Fruit fly (Drosophila melanogaster) whole organism, embryonic: Measurements from ENCODE around the gene mib1.
A peak's percentile ranks its signal among the peaks of the same experiment; 100 is the strongest.

Source experiments
- Adf1 ChIP-seq: fragments of 200-800 bp; sonication (Bioruptor generic); IDR thresholded peaks from 2 replicates; pipeline ENCODE4 v1.3.6; 2022; ENCODE audit warnings: missing biosample characterization, missing genetic modification characterization
- CG10654 ChIP-seq: fragments of 200-800 bp; sonication (Bioruptor generic); optimal IDR thresholded peaks from 2 replicates; lab custom pipeline; 2016; ENCODE audit warnings: missing biosample characterization, missing genetic modification characterization
- CG10979 ChIP-seq: fragments of 200-800 bp; sonication (Bioruptor generic); optimal IDR thresholded peaks from 2 replicates; lab custom pipeline; 2018; ENCODE audit warnings: missing biosample characterization, mild to moderate bottlenecking, missing genetic modification characterization, moderate library complexity
- CG11695 ChIP-seq: fragments of 200-800 bp; sonication (Bioruptor generic); IDR thresholded peaks from 3 replicates; pipeline ENCODE4 v1.3.6; 2022; ENCODE audit warnings: missing biosample characterization, missing genetic modification characterization
- CG12659 ChIP-seq: fragments of 200-800 bp; sonication (Bioruptor generic); optimal IDR thresholded peaks from 3 replicates; lab custom pipeline; 2017; ENCODE audit warnings: mild to moderate bottlenecking, missing biosample characterization, missing genetic modification reagents, missing genetic modification characterization
- CG13775 ChIP-seq: fragments of 200-800 bp; sonication (Bioruptor generic); optimal IDR thresholded peaks from 3 replicates; lab custom pipeline; 2017; ENCODE audit warnings: missing biosample characterization, mild to moderate bottlenecking, missing genetic modification characterization
- CG15514 ChIP-seq: fragments of 200-800 bp; sonication (Bioruptor generic); optimal IDR thresholded peaks from 3 replicates; lab custom pipeline; 2017; ENCODE audit warnings: missing biosample characterization, missing genetic modification characterization, mild to moderate bottlenecking, moderate library complexity, missing genetic modification reagents
- CG17359 ChIP-seq: fragments of 200-800 bp; sonication (Bioruptor generic); optimal IDR thresholded peaks from 3 replicates; lab custom pipeline; 2018; ENCODE audit warnings: missing biosample characterization, mild to moderate bottlenecking, missing genetic modification characterization, moderate library complexity
- CG18476 ChIP-seq: fragments of 200-800 bp; sonication (Bioruptor generic); optimal IDR thresholded peaks from 2 replicates; lab custom pipeline; 2016; ENCODE audit warnings: missing biosample characterization, mild to moderate bottlenecking, missing genetic modification characterization
- CG2889 ChIP-seq: fragments of 200-800 bp; sonication (Bioruptor generic); IDR thresholded peaks from 3 replicates; pipeline ENCODE4 v1.3.6; 2022; ENCODE audit warnings: missing biosample characterization, missing genetic modification characterization
- CG32532 ChIP-seq: fragments of 200-800 bp; sonication (Bioruptor generic); IDR thresholded peaks from 2 replicates; pipeline ENCODE4 v1.3.6; 2022; ENCODE audit warnings: missing biosample characterization, missing genetic modification characterization
- CG4360 ChIP-seq: fragments of 200-800 bp; sonication (Bioruptor generic); IDR thresholded peaks from 2 replicates; pipeline ENCODE4 v1.3.6; 2022; ENCODE audit warnings: missing biosample characterization, missing genetic modification characterization
- CG4854 ChIP-seq: fragments of 200-800 bp; sonication (Bioruptor generic); optimal IDR thresholded peaks from 2 replicates; lab custom pipeline; 2016; ENCODE audit warnings: missing biosample characterization, missing genetic modification characterization, inconsistent platforms
- CG7839 ChIP-seq: fragments of 200-800 bp; sonication (Bioruptor generic); optimal IDR thresholded peaks from 3 replicates; lab custom pipeline; 2018; ENCODE audit warnings: missing biosample characterization, mild to moderate bottlenecking, missing genetic modification characterization, moderate library complexity
- CG8388 ChIP-seq: fragments of 200-800 bp; sonication (Bioruptor generic); optimal IDR thresholded peaks from 2 replicates; lab custom pipeline; 2019; ENCODE audit warnings: missing biosample characterization, mild to moderate bottlenecking, missing genetic modification characterization, moderate library complexity
- CoRest ChIP-seq: fragments of 200-800 bp; sonication (Bioruptor generic); optimal IDR thresholded peaks from 3 replicates; lab custom pipeline; 2018; ENCODE audit warnings: missing biosample characterization, mild to moderate bottlenecking, missing genetic modification characterization, moderate library complexity
- Dek ChIP-seq: fragments of 200-800 bp; sonication (Bioruptor generic); optimal IDR thresholded peaks from 3 replicates; lab custom pipeline; 2019; ENCODE audit warnings: missing biosample characterization, mild to moderate bottlenecking, missing genetic modification characterization, moderate library complexity
- Dp ChIP-seq: fragments of 200-800 bp; sonication (Bioruptor generic); optimal IDR thresholded peaks from 2 replicates; lab custom pipeline; 2018; ENCODE audit warnings: missing biosample characterization, mild to moderate bottlenecking, missing genetic modification characterization, moderate library complexity
- Fer3 ChIP-seq: fragments of 200-800 bp; sonication (Bioruptor generic); optimal IDR thresholded peaks from 2 replicates; lab custom pipeline; 2018; ENCODE audit warnings: missing biosample characterization, mild to moderate bottlenecking, missing genetic modification characterization, moderate library complexity
- Mrtf ChIP-seq: fragments of 200-800 bp; sonication (Bioruptor generic); IDR thresholded peaks from 3 replicates; pipeline ENCODE4 v1.3.6; 2022; ENCODE audit warnings: missing biosample characterization, missing genetic modification characterization
- Poxn ChIP-seq: fragments of 200-800 bp; sonication (Bioruptor generic); IDR thresholded peaks from 2 replicates; pipeline ENCODE4 v1.3.6; 2022; ENCODE audit warnings: missing biosample characterization, missing genetic modification characterization
- Ptx1 ChIP-seq: fragments of 200-800 bp; sonication (Bioruptor generic); IDR thresholded peaks from 2 replicates; pipeline ENCODE4 v1.3.6; 2022; ENCODE audit warnings: missing biosample characterization, missing genetic modification characterization
- Rfx ChIP-seq: fragments of 200-800 bp; sonication (Bioruptor generic); IDR thresholded peaks from 2 replicates; pipeline ENCODE4 v1.3.6; 2022; ENCODE audit warnings: missing biosample characterization, missing genetic modification characterization
- Sox100B ChIP-seq: fragments of 200-800 bp; sonication (Bioruptor generic); optimal IDR thresholded peaks from 3 replicates; lab custom pipeline; 2018; ENCODE audit warnings: missing biosample characterization, mild to moderate bottlenecking, missing genetic modification characterization
- abd-A ChIP-seq: fragments of 200-800 bp; sonication (Bioruptor generic); optimal IDR thresholded peaks from 3 replicates; lab custom pipeline; 2019; ENCODE audit warnings: missing biosample characterization, mild to moderate bottlenecking, missing genetic modification characterization, moderate library complexity
- bab2 ChIP-seq: fragments of 200-800 bp; sonication (Bioruptor generic); optimal IDR thresholded peaks from 2 replicates; lab custom pipeline; 2016; ENCODE audit warnings: missing biosample characterization, missing genetic modification characterization
- caup ChIP-seq: fragments of 200-800 bp; sonication (Bioruptor generic); optimal IDR thresholded peaks from 3 replicates; lab custom pipeline; 2017; ENCODE audit warnings: missing biosample characterization, mild to moderate bottlenecking, missing genetic modification characterization, moderate library complexity; ENCODE audit not compliant: severe bottlenecking
- chinmo ChIP-seq: fragments of 200-800 bp; sonication (Bioruptor generic); IDR thresholded peaks from 4 replicates; pipeline ENCODE4 v1.3.6; 2022; ENCODE audit warnings: missing biosample characterization, missing genetic modification characterization; ENCODE audit not compliant: partially characterized antibody
- danr ChIP-seq: fragments of 200-800 bp; sonication (Bioruptor generic); IDR thresholded peaks from 2 replicates; pipeline ENCODE4 v1.3.6; 2022; ENCODE audit warnings: missing biosample characterization, missing genetic modification characterization
- esg ChIP-seq: fragments of 200-800 bp; sonication (Bioruptor generic); conservative IDR thresholded peaks from 2 replicates; pipeline ENCODE4 v1.3.6; 2022; ENCODE audit warnings: missing biosample characterization, missing genetic modification characterization
- gsb-n ChIP-seq: fragments of 200-800 bp; sonication (Bioruptor generic); optimal IDR thresholded peaks from 3 replicates; lab custom pipeline; 2018; ENCODE audit warnings: missing biosample characterization, mild to moderate bottlenecking, missing genetic modification characterization
- kni ChIP-seq: fragments of 200-800 bp; sonication (Bioruptor generic); optimal IDR thresholded peaks from 3 replicates; lab custom pipeline; 2017; ENCODE audit warnings: mild to moderate bottlenecking, missing biosample characterization, missing genetic modification reagents, missing genetic modification characterization
- lbe ChIP-seq: fragments of 200-800 bp; sonication (Bioruptor generic); optimal IDR thresholded peaks from 2 replicates; lab custom pipeline; 2016; ENCODE audit warnings: missing biosample characterization, mild to moderate bottlenecking, missing genetic modification characterization
- lola ChIP-seq, 3 experiments: fragments of >200 bp in 2 of 3; fragments of 200-800 bp in 1 of 3; sonication (Bioruptor generic) in 1 of 3; optimal IDR thresholded peaks; 2 replicates each; lab custom pipeline; 2017 to 2019; ENCODE audit warnings: missing biosample characterization in 3 of 3, missing genetic modification characterization in 3 of 3, mild to moderate bottlenecking in 1 of 3, moderate library complexity in 1 of 3
- lov ChIP-seq, 2 experiments: fragments of 200-800 bp in 1 of 2; fragments of >200 bp in 1 of 2; sonication (Bioruptor generic) in 1 of 2; IDR thresholded peaks in 1 of 2; optimal IDR thresholded peaks in 1 of 2; 2 replicates in 1 of 2; 3 replicates in 1 of 2; pipeline versions ENCODE4 v1.3.6 to Lab custom; 2017 to 2022; ENCODE audit warnings: missing biosample characterization in 1 of 2, missing genetic modification characterization in 1 of 2
- p53 ChIP-seq: fragments of 200-800 bp; sonication (Bioruptor generic); optimal IDR thresholded peaks from 2 replicates; lab custom pipeline; 2016; ENCODE audit warnings: missing biosample characterization, missing genetic modification characterization
- pan ChIP-seq, 4 experiments: fragments of >200 bp in 3 of 4; fragments of 200-800 bp in 1 of 4; sonication (Bioruptor generic) in 1 of 4; optimal IDR thresholded peaks in 3 of 4; IDR thresholded peaks in 1 of 4; 2 replicates each; pipeline versions ENCODE4 v1.3.6 to Lab custom; 2017 to 2022; ENCODE audit warnings: missing biosample characterization in 2 of 4, missing genetic modification characterization in 2 of 4, mixed read lengths in 1 of 4
- prd ChIP-seq, 3 experiments: fragments of >200 bp in 2 of 3; fragments of 200-800 bp in 1 of 3; sonication (Bioruptor generic) in 1 of 3; optimal IDR thresholded peaks in 2 of 3; IDR thresholded peaks in 1 of 3; 2 replicates in 2 of 3; 3 replicates in 1 of 3; pipeline versions ENCODE4 v1.3.6 to Lab custom; 2017 to 2022; ENCODE audit warnings: missing biosample characterization in 1 of 3, missing genetic modification characterization in 1 of 3
- psq ChIP-seq: fragments of 200-800 bp; sonication (Bioruptor generic); optimal IDR thresholded peaks from 2 replicates; lab custom pipeline; 2017; ENCODE audit warnings: missing biosample characterization, missing genetic modification characterization
- slbo ChIP-seq: fragments of 200-800 bp; sonication (Bioruptor generic); IDR thresholded peaks from 2 replicates; pipeline ENCODE4 v1.3.6; 2022; ENCODE audit warnings: missing biosample characterization, missing genetic modification characterization
- so ChIP-seq: fragments of 200-800 bp; sonication (Bioruptor generic); IDR thresholded peaks from 3 replicates; pipeline ENCODE4 v1.3.6; 2022; ENCODE audit warnings: missing biosample characterization, missing genetic modification characterization
- sqz ChIP-seq: fragments of 200-800 bp; sonication (Bioruptor generic); optimal IDR thresholded peaks from 3 replicates; lab custom pipeline; 2018; ENCODE audit warnings: missing biosample characterization, mild to moderate bottlenecking, missing genetic modification characterization
- sug ChIP-seq: fragments of 200-800 bp; optimal IDR thresholded peaks from 2 replicates; lab custom pipeline; 2019; ENCODE audit warnings: missing biosample characterization, mild to moderate bottlenecking, missing genetic modification characterization, moderate library complexity
- tgo ChIP-seq: fragments of 200-800 bp; sonication (Bioruptor generic); IDR thresholded peaks from 3 replicates; pipeline ENCODE4 v1.3.6; 2022; ENCODE audit warnings: missing biosample characterization, missing genetic modification characterization
- tio ChIP-seq: fragments of 200-800 bp; sonication (Bioruptor generic); optimal IDR thresholded peaks from 2 replicates; lab custom pipeline; 2017; ENCODE audit warnings: missing biosample characterization, missing genetic modification characterization, inconsistent platforms
- zen ChIP-seq: fragments of 200-800 bp; sonication (Bioruptor generic); optimal IDR thresholded peaks from 3 replicates; lab custom pipeline; 2018; ENCODE audit warnings: missing biosample characterization, mild to moderate bottlenecking, missing genetic modification characterization, moderate library complexity

The mib1 gene

DNA sequence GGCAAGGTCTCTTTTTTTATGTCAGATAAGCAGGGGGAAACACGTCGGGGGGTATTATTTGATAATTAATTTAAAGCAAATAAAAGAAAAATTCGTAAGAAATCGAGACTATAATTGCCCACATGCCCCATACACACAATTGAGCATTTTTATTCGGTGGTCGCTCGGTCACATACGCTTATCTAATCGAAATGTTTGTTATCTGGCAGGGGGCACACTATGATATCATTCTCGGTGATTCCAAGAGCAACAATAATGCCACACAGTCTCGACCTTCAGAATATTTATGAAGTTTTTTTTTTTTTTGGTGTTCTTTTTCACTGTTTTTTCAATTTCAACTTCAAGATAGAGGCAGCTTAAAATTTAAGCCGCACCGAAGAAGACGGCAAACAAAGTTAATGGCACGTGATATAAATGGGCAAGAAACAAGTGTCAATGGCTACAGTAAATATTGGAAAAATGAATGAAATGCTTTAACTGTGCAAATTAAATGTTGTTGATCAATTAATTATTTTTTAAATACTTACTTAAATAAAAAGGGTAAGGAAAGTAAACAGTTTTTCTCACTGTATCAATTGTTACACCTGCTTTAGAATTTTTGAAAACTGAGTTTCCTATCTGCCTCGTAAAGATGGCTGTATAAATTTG, 12.1 kb downstream of the mib1 start (continued):
- TF ChIP-seq pan (optimal IDR thresholded peaks at IDR 0.05; lab: Kevin White, UChicago): no peak
- TF ChIP-seq pan (GFP tag; optimal IDR thresholded peaks at IDR 0.05 in 1 of 2, IDR thresholded peaks at IDR 0.05 in 1 of 2): peak in 1 of 2 experiments; percentile 67
- peak; percentile 29 for TF ChIP-seq tio (GFP tag; lab: Kevin White, UChicago)
- TF ChIP-seq abd-A (tag; lab: Kevin White, UChicago): no peak
- no peak for TF ChIP-seq prd (optimal IDR thresholded peaks at IDR 0.05; lab: Kevin White, UChicago)
- peak; percentile 68; the same call in 1 of the 3 replicates for TF ChIP-seq prd (GFP tag; IDR thresholded peaks at IDR 0.05; lab: Robert Waterston, UW)
- peak; percentile 30 for TF ChIP-seq CG12659 (GFP tag; lab: Kevin White, UChicago)
- TF ChIP-seq CG32532 (GFP tag; lab: Robert Waterston, UW): peak; percentile 64; the same call in 1 of the 2 replicates
- no peak; the same call in 2 of the 3 replicates for TF ChIP-seq Mrtf (GFP tag; lab: Robert Waterston, UW)
- TF ChIP-seq CG10979 (tag; lab: Kevin White, UChicago): peak; percentile 35
- no peak for TF ChIP-seq danr
- peak; percentile 64 for TF ChIP-seq caup (GFP tag; lab: Kevin White, UChicago)
- 0 out of 2 replicates have a peak, but pooled peaks have one; percentile 19 for TF ChIP-seq CG4360 (GFP tag; lab: Robert Waterston, UW)
- TF ChIP-seq lbe (GFP tag; lab: Kevin White, UChicago): no peak
- peak; percentile 97 for TF ChIP-seq sug (tag; lab: Kevin White, UChicago)
- no peak; the same call in none of the 2 replicates for TF ChIP-seq Ptx1
- no peak for TF ChIP-seq Dp
- peak; percentile 79 for TF ChIP-seq slbo
- TF ChIP-seq Fer3: peak; percentile 53
- peak; percentile 50 for TF ChIP-seq bab2 (GFP tag; lab: Kevin White, UChicago)
- TF ChIP-seq CG7839 (tag; lab: Kevin White, UChicago): peak; percentile 55
- TF ChIP-seq Dek (tag; lab: Kevin White, UChicago): peak; percentile 23
- TF ChIP-seq Sox100B (GFP tag; lab: Kevin White, UChicago): peak; percentile 30
- TF ChIP-seq so (GFP tag; lab: Robert Waterston, UW): peak; percentile 61; the same call in 2 of the 3 replicates
- peak; percentile 39; the same call in 1 of the 2 replicates for TF ChIP-seq Poxn (GFP tag; lab: Robert Waterston, UW)
- peak; percentile 36; the same call in 1 of the 2 replicates for TF ChIP-seq Adf1
- TF ChIP-seq CG13775 (GFP tag; lab: Kevin White, UChicago): peak; percentile 9
- TF ChIP-seq kni (GFP tag; lab: Kevin White, UChicago): no peak
- peak; percentile 41 for TF ChIP-seq CG18476 (GFP tag; lab: Kevin White, UChicago)
- peak; percentile 56; the same call in 1 of the 3 replicates for TF ChIP-seq CG11695 (GFP tag; lab: Robert Waterston, UW)
- peak; percentile 51 for TF ChIP-seq CG15514 (GFP tag; lab: Kevin White, UChicago)
- peak; percentile 1 for TF ChIP-seq psq (GFP tag; lab: Kevin White, UChicago)
- TF ChIP-seq CG2889 (GFP tag; lab: Robert Waterston, UW): 0 out of 3 replicates have a peak, but pooled peaks have one; percentile 35
- peak; percentile 85 for TF ChIP-seq sqz (GFP tag; lab: Kevin White, UChicago)
- peak; percentile 9 for TF ChIP-seq CG10654
- peak; percentile 70; the same call in 1 of the 2 replicates for TF ChIP-seq Rfx (GFP tag; lab: Robert Waterston, UW)
- peak; percentile 85; the same call in 3 of the 4 replicates for TF ChIP-seq chinmo (GFP tag; lab: Robert Waterston, UW)
- TF ChIP-seq CG4854 (GFP tag; lab: Kevin White, UChicago): peak; percentile 14
- no peak for TF ChIP-seq zen
- TF ChIP-seq esg (GFP tag; lab: Robert Waterston, UW): 0 out of 2 replicates have a peak, but pooled peaks have one; percentile 13
- peak; percentile 32 for TF ChIP-seq CoRest (tag; lab: Kevin White, UChicago)
- TF ChIP-seq lov (optimal IDR thresholded peaks at IDR 0.05; lab: Kevin White, UChicago): no peak
- TF ChIP-seq lov (GFP tag; IDR thresholded peaks at IDR 0.05; lab: Robert Waterston, UW): no peak
- TF ChIP-seq p53: no peak
- TF ChIP-seq tgo: peak; percentile 38; the same call in 2 of the 3 replicates
- TF ChIP-seq gsb-n (tag; lab: Kevin White, UChicago): no peak
- TF ChIP-seq CG8388 (GFP tag; lab: Kevin White, UChicago): peak; percentile 48
- no peak for TF ChIP-seq lola (GFP tag; optimal IDR thresholded peaks at IDR 0.05; lab: Kevin White, UChicago)
- peak; percentile 3 for TF ChIP-seq CG17359 (tag; lab: Kevin White, UChicago)
